Fruit fly (Drosophila melanogaster): ENCODE data around the gene CG10283.

DNA sequence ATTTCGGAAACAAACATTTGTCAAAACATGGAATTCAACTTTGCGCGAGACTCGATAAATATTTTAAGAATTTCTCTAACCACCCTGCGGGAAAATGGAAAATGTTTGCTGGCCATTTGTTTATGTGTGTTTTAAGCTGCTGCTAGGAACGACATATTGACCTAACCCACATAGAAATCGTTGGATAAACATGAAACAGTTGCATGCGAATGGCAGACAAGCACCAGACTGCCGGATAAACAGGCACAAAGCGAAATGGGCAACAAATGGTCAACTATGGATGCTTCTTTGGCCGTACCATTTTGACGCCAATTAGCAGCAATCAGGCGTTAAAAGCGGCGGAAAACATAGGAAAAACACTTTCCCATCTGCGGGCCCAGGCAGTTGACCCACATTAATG is 12.5 kb upstream of the CG10283 start:
- no peak for TF ChIP-seq CG1621 (tag; optimal IDR thresholded peaks at IDR 0.05)
- TF ChIP-seq CG6854 (GFP tag; optimal IDR thresholded peaks at IDR 0.05): no peak
- TF ChIP-seq Gug (GFP tag; IDR thresholded peaks at IDR 0.05): no peak
- TF ChIP-seq CG8119 (GFP tag; IDR thresholded peaks at IDR 0.05): no peak
- no peak for TF ChIP-seq acj6 (GFP tag; optimal IDR thresholded peaks at IDR 0.05)
- no peak for TF ChIP-seq Met (GFP tag; optimal IDR thresholded peaks at IDR 0.05)
- TF ChIP-seq ss (GFP tag; optimal IDR thresholded peaks at IDR 0.05): no peak
- no peak for TF ChIP-seq Sox102F (GFP tag; optimal IDR thresholded peaks at IDR 0.05)
- no peak for TF ChIP-seq CG3919 (GFP tag; optimal IDR thresholded peaks at IDR 0.05)
- no peak for TF ChIP-seq salr (GFP tag; optimal IDR thresholded peaks at IDR 0.05)
- TF ChIP-seq CG3032 (tag; optimal IDR thresholded peaks at IDR 0.05): no peak
- TF ChIP-seq fd85E (GFP tag; optimal IDR thresholded peaks at IDR 0.05): no peak
